ENCODE assay signal across 1 fruit fly cellular context in genomic region chr2L:19582185-19582584, dm6.
TF ChIP-seq lines count a peak whose summit lies in the region.

Gene Hakai (minus strand): TSS chr2L:19582474.

TF ChIP-seq in whole organism, embryonic, 481 proteins besides CTCF, POLR2A, EP300 and RAD21 (continued from another document and continues in another):
- TF ChIP-seq amos (GFP tag; IDR thresholded peaks at IDR 0.05; lab: Robert Waterston, UW; ENCODE audit: partially characterized antibody) (peak; percentile 54), CG2120 (GFP tag; optimal IDR thresholded peaks at IDR 0.05; lab: Kevin White, UChicago) (peak; percentile 75), CG11696 (GFP tag; IDR thresholded peaks at IDR 0.05; lab: Robert Waterston, UW) (no peak), bigmax (GFP tag; optimal IDR thresholded peaks at IDR 0.05; lab: Kevin White, UChicago) (no peak), sc (optimal IDR thresholded peaks at IDR 0.05; lab: Kevin White, UChicago) (no peak), sc (GFP tag; optimal IDR thresholded peaks at IDR 0.05; lab: Kevin White, UChicago) (no peak), rib (GFP tag; IDR thresholded peaks at IDR 0.05; lab: Robert Waterston, UW) (no peak), YL-1 (GFP tag; optimal IDR thresholded peaks at IDR 0.05; lab: Kevin White, UChicago) (peak; percentile 80), Sry-β (GFP tag; optimal IDR thresholded peaks at IDR 0.05; lab: Kevin White, UChicago) (no peak), ara (GFP tag; IDR thresholded peaks at IDR 0.05; lab: Robert Waterston, UW) (no peak), CG10431 (GFP tag; optimal IDR thresholded peaks at IDR 0.05; lab: Kevin White, UChicago) (no peak), CG11456 (GFP tag; IDR thresholded peaks at IDR 0.05; lab: Robert Waterston, UW) (peak; percentile 67; the same call in 1 of the 3 replicates), CG9817 (tag; optimal IDR thresholded peaks at IDR 0.05; lab: Kevin White, UChicago) (peak; percentile 41), MTF-1 (GFP tag; optimal IDR thresholded peaks at IDR 0.05; lab: Kevin White, UChicago; ENCODE audit: borderline replicate concordance) (no peak), CG32767 (GFP tag; IDR thresholded peaks at IDR 0.05; lab: Robert Waterston, UW) (no peak), vfl (GFP tag; optimal IDR thresholded peaks at IDR 0.05; lab: Kevin White, UChicago) (peak; percentile 25), CG12236 (GFP tag; optimal IDR thresholded peaks at IDR 0.05; lab: Kevin White, UChicago) (no peak), Spps (tag; optimal IDR thresholded peaks at IDR 0.05; lab: Kevin White, UChicago) (no peak), Med (GFP tag; lab: Kevin White, UChicago) (peak; percentile 96), CG10565 (GFP tag; optimal IDR thresholded peaks at IDR 0.05; lab: Kevin White, UChicago) (no peak), her (GFP tag; optimal IDR thresholded peaks at IDR 0.05; lab: Kevin White, UChicago) (peak; percentile 58), Oli (tag; optimal IDR thresholded peaks at IDR 0.05; lab: Kevin White, UChicago) (peak; percentile 16), CG30431 (GFP tag; optimal IDR thresholded peaks at IDR 0.05; lab: Kevin White, UChicago) (peak; percentile 18), Bteb2 (GFP tag; optimal IDR thresholded peaks at IDR 0.05; lab: Kevin White, UChicago) (peak; percentile 40), CG17612 (GFP tag; IDR thresholded peaks at IDR 0.05; lab: Robert Waterston, UW) (no peak), BtbVII (GFP tag; optimal IDR thresholded peaks at IDR 0.05; lab: Kevin White, UChicago) (no peak), ind (GFP tag; optimal IDR thresholded peaks at IDR 0.05; lab: Kevin White, UChicago) (peak; percentile 77), vnd (GFP tag; IDR thresholded peaks at IDR 0.05; lab: Robert Waterston, UW; ENCODE audit: partially characterized antibody) (peak; percentile 38; the same call in 1 of the 3 replicates), Jarid2 (GFP tag; optimal IDR thresholded peaks at IDR 0.05; lab: Kevin White, UChicago) (no peak), CG11398 (GFP tag; optimal IDR thresholded peaks at IDR 0.05; lab: Kevin White, UChicago) (peak; percentile 32), abd-A (tag; optimal IDR thresholded peaks at IDR 0.05; lab: Kevin White, UChicago) (no peak), crol (GFP tag; IDR thresholded peaks at IDR 0.05; lab: Robert Waterston, UW) (0 out of 2 replicates have a peak, but pooled peaks have one; percentile 11), ci (GFP tag; IDR thresholded peaks at IDR 0.05; lab: Robert Waterston, UW) (peak; percentile 31; the same call in 2 of the 3 replicates), crp (GFP tag; optimal IDR thresholded peaks at IDR 0.05; lab: Kevin White, UChicago) (peak in 1 of 2 experiments; percentile 72), nau (GFP tag; optimal IDR thresholded peaks at IDR 0.05; lab: Kevin White, UChicago) (no peak), ro (GFP tag; IDR thresholded peaks at IDR 0.05; lab: Robert Waterston, UW) (no peak), CG7556 (GFP tag; optimal IDR thresholded peaks at IDR 0.05; lab: Kevin White, UChicago) (peak; percentile 14), MESR4 (GFP tag; optimal IDR thresholded peaks at IDR 0.05; lab: Kevin White, UChicago) (peak; percentile 85), CG8089 (GFP tag; optimal IDR thresholded peaks at IDR 0.05; lab: Kevin White, UChicago) (peak; percentile 43), grau (tag; optimal IDR thresholded peaks at IDR 0.05; lab: Kevin White, UChicago) (peak; percentile 44), Poxn (GFP tag; IDR thresholded peaks at IDR 0.05; lab: Robert Waterston, UW) (peak; percentile 36; the same call in 1 of the 2 replicates), Lim3 (GFP tag; IDR thresholded peaks at IDR 0.05; lab: Robert Waterston, UW) (no peak), mirr (GFP tag; optimal IDR thresholded peaks at IDR 0.05; lab: Kevin White, UChicago) (no peak), Aef1 (GFP tag; IDR thresholded peaks at IDR 0.05; lab: Robert Waterston, UW) (0 out of 3 replicates have a peak, but pooled peaks have one; percentile 45), CG10979 (tag; optimal IDR thresholded peaks at IDR 0.05; lab: Kevin White, UChicago) (peak; percentile 41), Abd-B (GFP tag; optimal IDR thresholded peaks at IDR 0.05; lab: Kevin White, UChicago) (peak; percentile 31), CkIIα-i1 (GFP tag; IDR thresholded peaks at IDR 0.05; lab: Robert Waterston, UW) (no peak), Optix (GFP tag; IDR thresholded peaks at IDR 0.05; lab: Robert Waterston, UW) (peak; percentile 46; the same call in 1 of the 3 replicates), Mes4 (GFP tag; optimal IDR thresholded peaks at IDR 0.05; lab: Kevin White, UChicago) (peak; percentile 56), Max (GFP tag; optimal IDR thresholded peaks at IDR 0.05; lab: Kevin White, UChicago) (peak; percentile 46), CG33213 (GFP tag; optimal IDR thresholded peaks at IDR 0.05; lab: Kevin White, UChicago) (peak; percentile 68), E2f2 (GFP tag; IDR thresholded peaks at IDR 0.05; lab: Robert Waterston, UW) (peak; percentile 82), repo (GFP tag; optimal IDR thresholded peaks at IDR 0.05; lab: Kevin White, UChicago) (peak; percentile 77), CG5245 (GFP tag; optimal IDR thresholded peaks at IDR 0.05; lab: Kevin White, UChicago) (peak; percentile 55), Nf-YC (tag; optimal IDR thresholded peaks at IDR 0.05; lab: Kevin White, UChicago) (peak; percentile 47), trh (GFP tag; optimal IDR thresholded peaks at IDR 0.05; lab: Kevin White, UChicago) (no peak), lilli (GFP tag; optimal IDR thresholded peaks at IDR 0.05; lab: Kevin White, UChicago) (peak; percentile 76), prd (optimal IDR thresholded peaks at IDR 0.05; lab: Kevin White, UChicago) (no peak), prd (GFP tag; IDR thresholded peaks at IDR 0.05; lab: Robert Waterston, UW) (peak; percentile 68), Awh (GFP tag; IDR thresholded peaks at IDR 0.05; lab: Robert Waterston, UW) (no peak), zfh1 (GFP tag; IDR thresholded peaks at IDR 0.05; lab: Robert Waterston, UW) (peak; percentile 68; the same call in 2 of the 3 replicates), nmo (GFP tag; optimal IDR thresholded peaks at IDR 0.05; lab: Kevin White, UChicago) (peak; percentile 65), H2.0 (GFP tag; IDR thresholded peaks at IDR 0.05; lab: Robert Waterston, UW) (peak; percentile 39; the same call in 1 of the 2 replicates), gsb (GFP tag; IDR thresholded peaks at IDR 0.05; lab: Robert Waterston, UW) (no peak), Gug (GFP tag; IDR thresholded peaks at IDR 0.05; lab: Robert Waterston, UW) (peak; percentile 83), ATbp (GFP tag; optimal IDR thresholded peaks at IDR 0.05; lab: Kevin White, UChicago) (no peak), CG7786 (GFP tag; optimal IDR thresholded peaks at IDR 0.05; lab: Kevin White, UChicago) (peak; percentile 49), pho (GFP tag; optimal IDR thresholded peaks at IDR 0.05; lab: Kevin White, UChicago) (peak; percentile 49), CG17829 (tag; optimal IDR thresholded peaks at IDR 0.05; lab: Kevin White, UChicago) (peak; percentile 63), CG17385 (GFP tag; optimal IDR thresholded peaks at IDR 0.05; lab: Kevin White, UChicago) (peak; percentile 28), cwo (GFP tag; optimal IDR thresholded peaks at IDR 0.05; lab: Kevin White, UChicago) (no peak), jumu (GFP tag; optimal IDR thresholded peaks at IDR 0.05; lab: Kevin White, UChicago) (peak; percentile 71), C15 (GFP tag; IDR thresholded peaks at IDR 0.05; lab: Robert Waterston, UW) (no peak), mld (GFP tag; IDR thresholded peaks at IDR 0.05; lab: Robert Waterston, UW; ENCODE audit: partially characterized antibody) (no peak), Oaz (GFP tag; IDR thresholded peaks at IDR 0.05; lab: Robert Waterston, UW) (0 out of 2 replicates have a peak, but pooled peaks have one; percentile 9), dati (GFP tag; IDR thresholded peaks at IDR 0.05; lab: Robert Waterston, UW) (peak; percentile 20; the same call in 1 of the 2 replicates), Ets65A (GFP tag; lab: Kevin White, UChicago) (peak; percentile 94), fd102C (GFP tag; optimal IDR thresholded peaks at IDR 0.05; lab: Kevin White, UChicago) (no peak), vvl (GFP tag; IDR thresholded peaks at IDR 0.05; lab: Robert Waterston, UW) (peak; percentile 68), Stat92E (GFP tag; optimal IDR thresholded peaks at IDR 0.05; lab: Kevin White, UChicago) (no peak), caup (GFP tag; optimal IDR thresholded peaks at IDR 0.05; lab: Kevin White, UChicago; ENCODE audit: severe bottlenecking) (peak; percentile 26), Taf1 (GFP tag; IDR thresholded peaks at IDR 0.05; lab: Robert Waterston, UW) (peak; percentile 11; the same call in 1 of the 2 replicates), Nf-YA (GFP tag; IDR thresholded peaks at IDR 0.05; lab: Robert Waterston, UW) (no peak), bowl (GFP tag; IDR thresholded peaks at IDR 0.05; lab: Robert Waterston, UW) (no peak), pb (GFP tag; optimal IDR thresholded peaks at IDR 0.05; lab: Kevin White, UChicago) (peak; percentile 70), CG1792 (GFP tag; optimal IDR thresholded peaks at IDR 0.05; lab: Kevin White, UChicago) (peak; percentile 61), danr (GFP tag; IDR thresholded peaks at IDR 0.05; lab: Robert Waterston, UW) (peak; percentile 43; the same call in 1 of the 2 replicates), Neu2 (GFP tag; optimal IDR thresholded peaks at IDR 0.05; lab: Kevin White, UChicago; ENCODE audit: borderline replicate concordance) (peak; percentile 8), CG2678 (tag; optimal IDR thresholded peaks at IDR 0.05; lab: Kevin White, UChicago) (peak; percentile 45), CG18011 (GFP tag; optimal IDR thresholded peaks at IDR 0.05; lab: Kevin White, UChicago) (peak; percentile 27), bab2 (GFP tag; optimal IDR thresholded peaks at IDR 0.05; lab: Kevin White, UChicago) (peak; percentile 72), CG34422 (GFP tag; IDR thresholded peaks at IDR 0.05; lab: Robert Waterston, UW) (peak; percentile 71; the same call in 1 of the 3 replicates), bbx (GFP tag; IDR thresholded peaks at IDR 0.05; lab: Robert Waterston, UW; ENCODE audit: partially characterized antibody) (0 out of 2 replicates have a peak, but pooled peaks have one; percentile 33), nerfin-2 (GFP tag; IDR thresholded peaks at IDR 0.05; lab: Robert Waterston, UW; ENCODE audit: partially characterized antibody) (peak; percentile 33; the same call in 1 of the 2 replicates), CG30020 (tag; optimal IDR thresholded peaks at IDR 0.05; lab: Kevin White, UChicago) (peak; percentile 33), aop (GFP tag; IDR thresholded peaks at IDR 0.05; lab: Robert Waterston, UW) (no peak), Dek (tag; optimal IDR thresholded peaks at IDR 0.05; lab: Kevin White, UChicago) (no peak), CG8924 (tag; optimal IDR thresholded peaks at IDR 0.05; lab: Kevin White, UChicago) (peak; percentile 10), Adf1 (GFP tag; IDR thresholded peaks at IDR 0.05; lab: Robert Waterston, UW) (peak; percentile 37; the same call in 1 of the 2 replicates), ato (GFP tag; IDR thresholded peaks at IDR 0.05; lab: Robert Waterston, UW; ENCODE audit: partially characterized antibody) (no peak), Dip3 (GFP tag; optimal IDR thresholded peaks at IDR 0.05; lab: Kevin White, UChicago) (peak; percentile 65), CG2129 (GFP tag; IDR thresholded peaks at IDR 0.05; lab: Robert Waterston, UW; ENCODE audit: partially characterized antibody) (no peak), gro (GFP tag; optimal IDR thresholded peaks at IDR 0.05; lab: Kevin White, UChicago) (peak; percentile 37), CG4328 (GFP tag; optimal IDR thresholded peaks at IDR 0.05; lab: Kevin White, UChicago) (peak; percentile 33), CG17912 (GFP tag; optimal IDR thresholded peaks at IDR 0.05; lab: Kevin White, UChicago) (no peak), Kr (GFP tag; optimal IDR thresholded peaks at IDR 0.05; lab: Kevin White, UChicago) (no peak), so (GFP tag; IDR thresholded peaks at IDR 0.05; lab: Robert Waterston, UW) (0 out of 3 replicates have a peak, but pooled peaks have one; percentile 49), CG15601 (tag; optimal IDR thresholded peaks at IDR 0.05; lab: Kevin White, UChicago) (peak; percentile 31), CG10147 (GFP tag; optimal IDR thresholded peaks at IDR 0.05; lab: Kevin White, UChicago) (peak; percentile 42), Dfd (GFP tag; optimal IDR thresholded peaks at IDR 0.05; lab: Kevin White, UChicago) (peak in 1 of 2 experiments; percentile 12), CG9876 (GFP tag; optimal IDR thresholded peaks at IDR 0.05; lab: Kevin White, UChicago) (peak; percentile 50), sqz (GFP tag; optimal IDR thresholded peaks at IDR 0.05; lab: Kevin White, UChicago) (no peak), CG10321 (GFP tag; IDR thresholded peaks at IDR 0.05; lab: Robert Waterston, UW) (peak; percentile 21; the same call in 1 of the 2 replicates), cg (GFP tag; optimal IDR thresholded peaks at IDR 0.05; lab: Kevin White, UChicago) (no peak), toy (GFP tag; IDR thresholded peaks at IDR 0.05; lab: Robert Waterston, UW) (no peak), lmd (GFP tag; IDR thresholded peaks at IDR 0.05; lab: Robert Waterston, UW) (peak; percentile 63), dysf (GFP tag; IDR thresholded peaks at IDR 0.05; lab: Robert Waterston, UW) (peak; percentile 56; the same call in 2 of the 3 replicates), Hmx (GFP tag; optimal IDR thresholded peaks at IDR 0.05; lab: Kevin White, UChicago) (no peak), twi (tag; optimal IDR thresholded peaks at IDR 0.05; lab: Kevin White, UChicago) (peak; percentile 32), tio (GFP tag; optimal IDR thresholded peaks at IDR 0.05; lab: Kevin White, UChicago) (no peak), HmgZ (tag; optimal IDR thresholded peaks at IDR 0.05; lab: Kevin White, UChicago) (peak; percentile 57), lola (GFP tag; optimal IDR thresholded peaks at IDR 0.05; lab: Kevin White, UChicago) (peak in 1 of 3 experiments; percentile 15), slp2 (GFP tag; optimal IDR thresholded peaks at IDR 0.05; lab: Kevin White, UChicago) (peak; percentile 40), Elba2 (GFP tag; optimal IDR thresholded peaks at IDR 0.05; lab: Kevin White, UChicago) (peak; percentile 1), nom (GFP tag; optimal IDR thresholded peaks at IDR 0.05; lab: Kevin White, UChicago) (no peak), Lpt (GFP tag; optimal IDR thresholded peaks at IDR 0.05; lab: Kevin White, UChicago) (no peak), cato (GFP tag; optimal IDR thresholded peaks at IDR 0.05; lab: Kevin White, UChicago; ENCODE audit: borderline replicate concordance) (no peak), CG16815 (GFP tag; optimal IDR thresholded peaks at IDR 0.05; lab: Kevin White, UChicago) (no peak), CG6683 (GFP tag; optimal IDR thresholded peaks at IDR 0.05; lab: Kevin White, UChicago) (no peak)
